Worm (Caenorhabditis elegans) whole organism, midembryonic: ENCODE results near the gene col-78.

Experiments
- T22C8.4 ChIP-seq: fragments of 200-800 bp; sonication (Bioruptor generic); IDR thresholded peaks from 2 replicates; pipeline ENCODE4 v1.3.6; 2022; ENCODE audit warnings: missing genetic modification characterization, missing compliant biosample characterization
- cog-1 ChIP-seq: sonication (generic microtip); optimal IDR thresholded peaks from 2 replicates; lab custom pipeline; 2016; ENCODE audit warnings: missing genetic modification characterization, missing compliant biosample characterization
- klf-2 ChIP-seq: fragments of 200-800 bp; sonication (Bioruptor generic); conservative IDR thresholded peaks from 2 replicates; pipeline ENCODE4 v1.3.6; 2022; ENCODE audit warnings: missing genetic modification reagents, missing genetic modification characterization, missing compliant biosample characterization
- med-1 ChIP-seq: sonication (generic microtip); optimal IDR thresholded peaks from 2 replicates; lab custom pipeline; 2017; ENCODE audit warnings: missing genetic modification characterization, mild to moderate bottlenecking, missing compliant biosample characterization, antibody characterized with exemption, missing genetic modification reagents; ENCODE audit not compliant: insufficient read depth
- ref-1 ChIP-seq: fragments of 200-800 bp; sonication (Bioruptor generic); conservative IDR thresholded peaks from 2 replicates; pipeline ENCODE4 v1.3.6; 2022; ENCODE audit warnings: missing genetic modification reagents, missing genetic modification characterization, missing compliant biosample characterization
- tab-1 ChIP-seq: fragments of 200-800 bp; sonication (Bioruptor generic); IDR thresholded peaks from 2 replicates; pipeline ENCODE4 v1.3.6; 2022; ENCODE audit warnings: missing genetic modification characterization, missing compliant biosample characterization
- ztf-29 ChIP-seq: fragments of 200-800 bp; sonication (Bioruptor generic); IDR thresholded peaks from 2 replicates; pipeline ENCODE4 v1.3.6; 2022; ENCODE audit warnings: missing genetic modification reagents, missing genetic modification characterization, missing compliant biosample characterization

DNA sequence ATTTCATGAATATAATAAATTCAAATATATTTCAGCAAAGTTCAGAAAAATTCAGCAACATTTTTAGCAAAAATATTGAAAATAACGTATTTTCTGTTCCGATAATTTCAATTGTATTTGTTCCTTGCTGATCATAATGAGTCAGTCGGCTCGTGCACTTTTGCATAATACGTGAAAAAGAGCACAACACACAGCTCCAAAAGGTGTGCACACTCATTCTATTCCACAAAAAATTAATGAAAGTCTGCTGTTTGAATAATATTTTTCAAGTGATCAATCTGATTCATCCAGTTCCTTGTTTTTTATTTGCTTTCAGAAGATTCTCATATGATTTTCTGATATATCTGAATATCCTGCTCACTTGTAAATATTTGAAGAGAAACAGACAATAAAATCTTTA, 2.0 kb downstream of the col-78 start:
- no peak for TF ChIP-seq cog-1 (tag; lab: Kevin White, UChicago)
- no peak for TF ChIP-seq ztf-29
- TF ChIP-seq klf-2 (GFP tag; lab: Robert Waterston, UW): no peak
- TF ChIP-seq tab-1 (GFP tag; lab: Robert Waterston, UW): no peak
- no peak for TF ChIP-seq ref-1 (GFP tag; lab: Robert Waterston, UW)
- no peak for TF ChIP-seq T22C8.4 (GFP tag; lab: Robert Waterston, UW)
- no peak for TF ChIP-seq med-1 (GFP tag; lab: Kevin White, UChicago)
